Fruit fly (Drosophila melanogaster) whole organism, prepupa: ENCODE data around the gene DNaseII.

Experiments used
- CG10631 ChIP-seq: fragments of 200-800 bp; sonication (Bioruptor generic); optimal IDR thresholded peaks from 2 replicates; lab custom pipeline; 2016; ENCODE audit warnings: missing biosample characterization, missing genetic modification characterization
- CG16779 ChIP-seq: fragments of 200-800 bp; sonication (Bioruptor generic); optimal IDR thresholded peaks from 3 replicates; lab custom pipeline; 2017; ENCODE audit warnings: missing biosample characterization, mild to moderate bottlenecking, missing genetic modification characterization
- CG3032 ChIP-seq: fragments of 200-800 bp; optimal IDR thresholded peaks from 2 replicates; lab custom pipeline; 2019; ENCODE audit warnings: missing biosample characterization, mild to moderate bottlenecking, missing genetic modification characterization, moderate library complexity
- CG4318 ChIP-seq: fragments of 200-800 bp; sonication (Bioruptor generic); optimal IDR thresholded peaks from 3 replicates; lab custom pipeline; 2017; ENCODE audit warnings: missing biosample characterization, mild to moderate bottlenecking, missing genetic modification characterization
- CG6276 ChIP-seq: fragments of 200-800 bp; sonication (Bioruptor generic); optimal IDR thresholded peaks from 2 replicates; lab custom pipeline; 2017; ENCODE audit warnings: missing biosample characterization, mild to moderate bottlenecking, missing genetic modification characterization
- CG6854 ChIP-seq: fragments of 200-800 bp; sonication (Bioruptor generic); optimal IDR thresholded peaks from 2 replicates; lab custom pipeline; 2017; ENCODE audit warnings: missing biosample characterization, mild to moderate bottlenecking, missing genetic modification characterization
- CG8632 ChIP-seq: fragments of 200-800 bp; sonication (Bioruptor generic); optimal IDR thresholded peaks from 3 replicates; lab custom pipeline; 2016; ENCODE audit warnings: missing biosample characterization, missing genetic modification characterization
- Hr39 ChIP-seq: fragments of 200-800 bp; sonication (Bioruptor generic); optimal IDR thresholded peaks from 2 replicates; lab custom pipeline; 2016; ENCODE audit warnings: missing biosample characterization, missing genetic modification characterization
- Met ChIP-seq: fragments of 200-800 bp; sonication (Bioruptor generic); optimal IDR thresholded peaks from 3 replicates; lab custom pipeline; 2016; ENCODE audit warnings: missing biosample characterization, missing genetic modification characterization
- fd59A ChIP-seq: fragments of 200-800 bp; sonication (Bioruptor generic); optimal IDR thresholded peaks from 2 replicates; lab custom pipeline; 2017; ENCODE audit warnings: missing biosample characterization, mild to moderate bottlenecking, missing genetic modification characterization, missing genetic modification reagents
- lz ChIP-seq: fragments of 200-800 bp; sonication (Bioruptor generic); optimal IDR thresholded peaks from 3 replicates; lab custom pipeline; 2016; ENCODE audit warnings: missing biosample characterization, missing genetic modification characterization
- vri ChIP-seq: fragments of 200-800 bp; sonication (Bioruptor generic); optimal IDR thresholded peaks from 3 replicates; lab custom pipeline; 2016; ENCODE audit warnings: missing biosample characterization, mild to moderate bottlenecking, missing genetic modification characterization

- TF ChIP-seq CG3032 (tag; lab: Kevin White, UChicago) (no peak), CG10631 (GFP tag; lab: Kevin White, UChicago) (no peak), lz (GFP tag; lab: Kevin White, UChicago) (no peak), CG6276 (GFP tag; lab: Kevin White, UChicago) (no peak), CG4318 (no peak), CG8632 (GFP tag; lab: Kevin White, UChicago) (no peak), Hr39 (GFP tag; lab: Kevin White, UChicago) (no peak), Met (no peak), CG6854 (GFP tag; lab: Kevin White, UChicago) (no peak), fd59A (GFP tag; lab: Kevin White, UChicago) (no peak), vri (GFP tag; lab: Kevin White, UChicago) (no peak), CG16779 (no peak)
These were observed 3.3 kb upstream of the DNaseII start for dm6 chr3R:18015705-18016397.
